Worm (Caenorhabditis elegans): ENCODE measurements around the gene Y71H2B.5.

DNA sequence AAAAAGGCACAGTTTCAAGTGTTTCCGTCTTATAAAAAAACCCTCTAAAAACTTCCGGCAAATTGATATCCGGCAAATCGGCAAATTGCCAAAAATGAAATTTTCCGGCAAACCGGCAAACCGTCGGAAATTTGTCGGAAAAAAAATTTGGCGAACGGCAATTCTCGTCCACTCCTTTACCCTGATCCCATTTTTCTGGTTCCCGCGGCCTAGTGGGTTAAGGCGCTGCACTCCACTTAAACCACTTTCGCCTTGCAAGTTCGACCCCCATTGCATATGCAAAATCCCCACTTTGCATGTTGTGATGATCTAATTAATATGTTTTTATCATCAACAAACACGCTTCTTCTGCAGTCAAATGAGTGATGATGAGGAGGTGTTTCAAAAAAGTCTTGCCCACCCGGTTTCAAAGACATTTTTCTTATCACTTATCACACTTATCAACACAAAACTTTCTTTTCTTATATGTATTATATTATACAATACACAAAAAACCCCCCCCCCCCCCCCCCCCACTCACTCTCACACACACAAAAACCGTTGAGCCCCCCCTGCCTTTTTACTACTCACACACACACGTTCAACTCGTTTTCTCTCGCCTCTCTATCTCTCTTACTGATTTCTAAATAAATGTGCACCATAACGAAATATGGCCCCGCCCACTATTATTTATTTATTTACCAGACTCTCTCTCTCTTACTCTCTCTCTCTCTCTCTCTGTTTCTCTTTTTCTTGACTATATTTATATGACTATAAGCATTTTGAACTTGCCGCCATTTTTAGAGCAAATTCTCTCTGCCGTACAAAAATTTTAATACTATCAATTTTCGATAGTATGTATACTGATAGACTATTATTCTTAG lies 45.1 kb downstream of the Y71H2B.5 start:
- no peak for TF ChIP-seq zag-1 (tag; optimal IDR thresholded peaks at IDR 0.05)
- TF ChIP-seq aly-2 (tag; optimal IDR thresholded peaks at IDR 0.05): no peak
- TF ChIP-seq pha-4 (tag; optimal IDR thresholded peaks at IDR 0.05): peak; percentile 57
- TF ChIP-seq ZK546.5 (tag; optimal IDR thresholded peaks at IDR 0.05): no peak
- no peak for TF ChIP-seq skn-1 (tag; optimal IDR thresholded peaks at IDR 0.05)
- no peak for TF ChIP-seq lin-15B (tag; optimal IDR thresholded peaks at IDR 0.05)
- no peak for TF ChIP-seq lin-39 (tag; optimal IDR thresholded peaks at IDR 0.05)
- no peak for TF ChIP-seq elt-1 (tag; optimal IDR thresholded peaks at IDR 0.05)
- TF ChIP-seq egl-27 (tag; optimal IDR thresholded peaks at IDR 0.05): no peak
- no peak for TF ChIP-seq ama-1 (optimal IDR thresholded peaks at IDR 0.05)
- TF ChIP-seq ceh-28 (tag; optimal IDR thresholded peaks at IDR 0.05): no peak
- TF ChIP-seq nhr-67 (tag; optimal IDR thresholded peaks at IDR 0.05): no peak
- no peak for TF ChIP-seq eor-1 (tag; optimal IDR thresholded peaks at IDR 0.05)
- no peak for TF ChIP-seq ztf-11 (tag; optimal IDR thresholded peaks at IDR 0.05)

Data from whole organism, L3 larva.